Worm (Caenorhabditis elegans): ENCODE results near the gene F43H9.4.

The F43H9.4 gene

DNA sequence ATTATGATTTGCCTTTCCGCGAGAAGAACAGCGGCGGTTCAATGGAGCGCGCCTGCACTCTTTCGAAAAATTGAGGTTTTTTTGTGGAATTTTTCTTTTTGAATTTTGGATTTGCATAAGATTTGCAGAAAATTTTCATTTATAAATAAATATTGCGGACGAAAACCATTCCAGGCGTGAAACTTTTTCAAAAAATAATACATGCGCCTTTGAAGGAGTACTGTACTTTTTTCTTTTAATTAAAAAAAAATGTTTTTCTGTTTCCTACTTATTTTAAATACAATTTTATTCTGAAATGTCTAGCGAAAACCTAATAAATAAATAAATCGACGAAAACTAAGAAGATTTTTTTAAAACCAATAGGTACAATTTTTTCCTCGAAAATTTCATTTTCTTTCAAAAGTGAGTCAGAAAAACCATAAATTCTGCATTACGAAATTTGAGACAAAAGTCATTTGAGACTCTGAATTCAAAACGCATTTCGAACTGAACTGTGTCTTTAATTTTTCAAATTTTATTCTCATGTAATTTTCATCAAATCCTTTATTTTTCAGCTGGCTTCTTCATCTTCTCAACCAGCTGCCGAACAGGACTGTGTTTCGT lies 45.4 kb upstream of the F43H9.4 start, which contains the start of gene F26D11.1:
F26D11.1 (plus strand) TSS at position 553 of the 603 bp plus-strand sequence.
- TF ChIP-seq snpc-3.4 (tag; optimal IDR thresholded peaks at IDR 0.05) (no peak), mel-28 (tag; optimal IDR thresholded peaks at IDR 0.05; ENCODE audit: borderline replicate concordance) (no peak), madf-6 (GFP tag; IDR thresholded peaks at IDR 0.05) (peak; percentile 82), lsl-1 (GFP tag; optimal IDR thresholded peaks at IDR 0.05) (peak; percentile 74), pha-4 (tag; optimal IDR thresholded peaks at IDR 0.05) (no peak), tlf-1 (GFP tag; optimal IDR thresholded peaks at IDR 0.05) (no peak), F49E8.2 (tag; optimal IDR thresholded peaks at IDR 0.05; ENCODE audit: insufficient read depth) (no peak), madf-8 (GFP tag; conservative IDR thresholded peaks at IDR 0.05) (peak; percentile 87), let-526 (GFP tag; IDR thresholded peaks at IDR 0.05) (no peak), F23B12.7 (tag; optimal IDR thresholded peaks at IDR 0.05; ENCODE audit: insufficient read depth) (no peak), sptf-2 (GFP tag; optimal IDR thresholded peaks at IDR 0.05) (no peak), akir-1 (GFP tag; optimal IDR thresholded peaks at IDR 0.05) (no peak), B0019.2 (GFP tag; conservative IDR thresholded peaks at IDR 0.05) (no peak), efl-1 (GFP tag; optimal IDR thresholded peaks at IDR 0.05) (no peak), Y56A3A.18 (GFP tag; IDR thresholded peaks at IDR 0.05) (no peak), him-1 (tag; optimal IDR thresholded peaks at IDR 0.05) (no peak), F52B5.7 (tag; optimal IDR thresholded peaks at IDR 0.05) (no peak), xnd-1 (tag; optimal IDR thresholded peaks at IDR 0.05) (peak; percentile 77), nhr-27 (tag; optimal IDR thresholded peaks at IDR 0.05) (no peak), ekl-4 (GFP tag; IDR thresholded peaks at IDR 0.05) (no peak), hmg-1.2 (GFP tag; IDR thresholded peaks at IDR 0.05) (no peak)

- TF ChIP-seq nhr-120 (GFP tag; IDR thresholded peaks at IDR 0.05) = no peak
- no peak for TF ChIP-seq F52B5.7 (tag; optimal IDR thresholded peaks at IDR 0.05)
- TF ChIP-seq F23B12.7 (tag; optimal IDR thresholded peaks at IDR 0.05; ENCODE audit: insufficient read depth) = peak; percentile 10
- TF ChIP-seq sdz-38 (tag; optimal IDR thresholded peaks at IDR 0.05) = no peak
- no peak for TF ChIP-seq sptf-2 (GFP tag; optimal IDR thresholded peaks at IDR 0.05)
- no peak for TF ChIP-seq ets-4 (GFP tag; optimal IDR thresholded peaks at IDR 0.05)
- no peak for TF ChIP-seq Y79H2A.3 (GFP tag; conservative IDR thresholded peaks at IDR 0.05)
- no peak for TF ChIP-seq ama-1 (optimal IDR thresholded peaks at IDR 0.05)
- TF ChIP-seq ama-1 (GFP tag; optimal IDR thresholded peaks at IDR 0.05) = no peak
- TF ChIP-seq lin-35 (GFP tag; optimal IDR thresholded peaks at IDR 0.05) = no peak
- no peak for TF ChIP-seq ccch-3 (GFP tag; optimal IDR thresholded peaks at IDR 0.05)
- no peak for TF ChIP-seq ceh-27 (GFP tag; optimal IDR thresholded peaks at IDR 0.05)
- TF ChIP-seq C17E4.6 (GFP tag; IDR thresholded peaks at IDR 0.05) = no peak
- no peak for TF ChIP-seq tbx-9 (tag; optimal IDR thresholded peaks at IDR 0.05; ENCODE audit: borderline replicate concordance)
- TF ChIP-seq ztf-25 (GFP tag; IDR thresholded peaks at IDR 0.05) = no peak
- no peak for TF ChIP-seq dpl-1 (GFP tag; optimal IDR thresholded peaks at IDR 0.05)
- TF ChIP-seq D2030.7 (GFP tag; IDR thresholded peaks at IDR 0.05) = no peak
- no peak for TF ChIP-seq snpc-4 (GFP tag; optimal IDR thresholded peaks at IDR 0.05)
- TF ChIP-seq snpc-4 (tag; optimal IDR thresholded peaks at IDR 0.05) = peak in 2 of 4 experiments; percentile 18 to 19
- TF ChIP-seq ceh-91 (GFP tag; IDR thresholded peaks at IDR 0.05) = no peak
- peak; percentile 1 for TF ChIP-seq lin-54 (GFP tag; optimal IDR thresholded peaks at IDR 0.05)
- TF ChIP-seq somi-1 (GFP tag; optimal IDR thresholded peaks at IDR 0.05) = no peak
- TF ChIP-seq akir-1 (GFP tag; optimal IDR thresholded peaks at IDR 0.05) = no peak
- TF ChIP-seq F33H1.4 (GFP tag; IDR thresholded peaks at IDR 0.05) = no peak
- TF ChIP-seq pbrm-1 (GFP tag; IDR thresholded peaks at IDR 0.05) = no peak
- no peak for TF ChIP-seq pha-4 (tag; optimal IDR thresholded peaks at IDR 0.05)
- TF ChIP-seq B0336.3 (GFP tag; IDR thresholded peaks at IDR 0.05) = no peak
- TF ChIP-seq ztf-18 (tag; optimal IDR thresholded peaks at IDR 0.05) = peak; percentile 3
- no peak for TF ChIP-seq tbp1 (GFP tag; optimal IDR thresholded peaks at IDR 0.05)
- TF ChIP-seq lsl-1 (GFP tag; optimal IDR thresholded peaks at IDR 0.05) = peak; percentile 57
- TF ChIP-seq attf-5 (GFP tag; optimal IDR thresholded peaks at IDR 0.05) = peak; percentile 91
- no peak for TF ChIP-seq madf-6 (GFP tag; IDR thresholded peaks at IDR 0.05)
These were observed 43.0 kb upstream of the F43H9.4 start, which contains the start of the genes natb-1 and abhd-12 for ce11 chrV:7983381-7984052. Gene natb-1 (minus strand): TSS chrV:7983431. Gene abhd-12 (plus strand): TSS chrV:7983879.
